Worm (Caenorhabditis elegans) whole organism, dauer: ENCODE data around the gene dmsr-15.

Experiments used
- unc-62 ChIP-seq: sonication (generic microtip); optimal IDR thresholded peaks from 2 replicates; lab custom pipeline; 2017; ENCODE audit warnings: missing biosample characterization, missing genetic modification reagents, missing genetic modification characterization

dmsr-15 gene

ce11 chrV:6828786-6829185 lies at the start of gene dmsr-15:
Gene dmsr-15, minus strand, starts transcription at chrV:6828886.
- TF ChIP-seq unc-62 (GFP tag; lab: Kevin White, UChicago), result no peak

ce11 chrV:6876763-6877515 lies 48.3 kb upstream of the dmsr-15 start:
- no peak for TF ChIP-seq unc-62 (GFP tag; lab: Kevin White, UChicago)

- TF ChIP-seq unc-62 (GFP tag; lab: Kevin White, UChicago), result no peak
Measured at ce11 chrV:6875795-6876194, 47.1 kb upstream of the dmsr-15 start.

ce11 chrV:6874735-6875134 lies 46.0 kb upstream of the dmsr-15 start:
- no peak for TF ChIP-seq unc-62 (GFP tag; lab: Kevin White, UChicago)

ce11 chrV:6870004-6870403 lies 41.3 kb upstream of the dmsr-15 start, which contains the start of gene frpr-18:
Gene frpr-18, plus strand, starts transcription at chrV:6870304.
- no peak for TF ChIP-seq unc-62 (GFP tag; lab: Kevin White, UChicago)

ce11 chrV:6854711-6855110 lies 26.0 kb upstream of the dmsr-15 start, which contains the start of gene gpa-10:
Gene gpa-10, minus strand, starts transcription at chrV:6854811.
- TF ChIP-seq unc-62 (GFP tag; lab: Kevin White, UChicago), result no peak

ce11 chrV:6846507-6846906 lies 17.8 kb upstream of the dmsr-15 start, which contains the start of gene lgc-54:
Gene lgc-54, minus strand, starts transcription at chrV:6846607.
- no peak for TF ChIP-seq unc-62 (GFP tag; lab: Kevin White, UChicago)

- TF ChIP-seq unc-62 (GFP tag; lab: Kevin White, UChicago), result no peak
Measured at ce11 chrV:6842437-6842836, 13.8 kb upstream of the dmsr-15 start, which contains the start of gene T15B7.1. Gene T15B7.1, plus strand, starts transcription at chrV:6842737.

- no peak for TF ChIP-seq unc-62 (GFP tag; lab: Kevin White, UChicago)
Measured at ce11 chrV:6839008-6839407, 10.3 kb upstream of the dmsr-15 start, which contains the start of gene hpo-8. Gene hpo-8, plus strand, starts transcription at chrV:6839289.

- no peak for TF ChIP-seq unc-62 (GFP tag; lab: Kevin White, UChicago)
Measured at ce11 chrV:6838599-6838998, 9.9 kb upstream of the dmsr-15 start, which contains the start of gene T15B7.15. Gene T15B7.15, minus strand, starts transcription at chrV:6838665.

- TF ChIP-seq unc-62 (GFP tag; lab: Kevin White, UChicago), result no peak
Measured at ce11 chrV:6836036-6836435, 7.3 kb upstream of the dmsr-15 start.

- TF ChIP-seq unc-62 (GFP tag; lab: Kevin White, UChicago), result no peak
Measured at ce11 chrV:6835242-6835641, 6.6 kb upstream of the dmsr-15 start, which contains the start of the genes T15B7.14 and col-143. Gene T15B7.14, minus strand, starts transcription at chrV:6835342. Gene col-143, plus strand, starts transcription at chrV:6835635.

ce11 chrV:6831539-6831938 lies 2.9 kb upstream of the dmsr-15 start:
- TF ChIP-seq unc-62 (GFP tag; lab: Kevin White, UChicago), result no peak

- no peak for TF ChIP-seq unc-62 (GFP tag; lab: Kevin White, UChicago)
Measured at ce11 chrV:6830755-6831227, 2.1 kb upstream of the dmsr-15 start, which contains the start of gene col-142. Gene col-142, plus strand, starts transcription at chrV:6831177.

- no peak for TF ChIP-seq unc-62 (GFP tag; lab: Kevin White, UChicago)
Measured at ce11 chrV:6830075-6830474, 1.4 kb upstream of the dmsr-15 start.

ce11 chrV:6829404-6829803 lies 718 bp upstream of the dmsr-15 start, which contains the start of gene col-141:
Gene col-141, plus strand, starts transcription at chrV:6829704.
- no peak for TF ChIP-seq unc-62 (GFP tag; lab: Kevin White, UChicago)
